Worm (Caenorhabditis elegans) whole organism, young adult: Measurements from ENCODE around the gene ZK180.7.

Experiments
- B0336.3 ChIP-seq: fragments of 200-800 bp; sonication (Bioruptor generic); IDR thresholded peaks from 2 replicates; pipeline ENCODE4 v1.3.6; 2022; ENCODE audit warnings: missing genetic modification characterization, missing compliant biosample characterization
- D2030.7 ChIP-seq: fragments of 200-800 bp; sonication (Bioruptor generic); IDR thresholded peaks from 2 replicates; pipeline ENCODE4 v1.3.6; 2022; ENCODE audit warnings: missing genetic modification reagents, missing genetic modification characterization, missing compliant biosample characterization
- F10E7.11 ChIP-seq: sonication (generic microtip); optimal IDR thresholded peaks from 2 replicates; lab custom pipeline; 2017; ENCODE audit warnings: mild to moderate bottlenecking, missing genetic modification characterization, moderate library complexity, missing compliant biosample characterization
- F33H1.4 ChIP-seq: fragments of 200-800 bp; sonication (Bioruptor generic); IDR thresholded peaks from 2 replicates; pipeline ENCODE4 v1.3.6; 2022; ENCODE audit warnings: missing genetic modification reagents, missing genetic modification characterization, missing compliant biosample characterization
- F39B2.1 ChIP-seq: fragments of 200-800 bp; sonication (Bioruptor generic); IDR thresholded peaks from 2 replicates; pipeline ENCODE4 v1.3.6; 2022; ENCODE audit warnings: missing genetic modification reagents, missing genetic modification characterization, missing compliant biosample characterization
- F57A8.1 ChIP-seq: fragments of 200-800 bp; sonication (Bioruptor generic); optimal IDR thresholded peaks from 2 replicates; lab custom pipeline; 2018; ENCODE audit warnings: mild to moderate bottlenecking, missing genetic modification characterization, moderate library complexity, missing compliant biosample characterization
- K11D2.4 ChIP-seq: fragments of 200-800 bp; sonication (Bioruptor generic); IDR thresholded peaks from 2 replicates; pipeline ENCODE4 v1.3.6; 2022; ENCODE audit warnings: missing genetic modification reagents, missing genetic modification characterization, missing compliant biosample characterization
- Y53F4B.3 ChIP-seq: fragments of 200-800 bp; sonication (Bioruptor generic); IDR thresholded peaks from 2 replicates; pipeline ENCODE4 v1.3.6; 2022; ENCODE audit warnings: missing genetic modification reagents, missing genetic modification characterization, missing compliant biosample characterization
- Y67H2A.10 ChIP-seq: fragments of 200-800 bp; sonication (Bioruptor generic); conservative IDR thresholded peaks from 2 replicates; pipeline ENCODE4 v1.3.6; 2022; ENCODE audit warnings: missing genetic modification reagents, missing genetic modification characterization, missing compliant biosample characterization
- ama-1 ChIP-seq, 3 experiments: fragments of 150-350 bp in 1 of 3; sonication (generic microtip) in 2 of 3; optimal IDR thresholded peaks; 2 replicates each; lab custom pipeline; 2014 to 2018; ENCODE audit warnings: missing biosample characterization in 2 of 3, missing genetic modification characterization in 2 of 3, missing genetic modification reagents in 2 of 3
- athp-1 ChIP-seq: sonication (generic microtip); optimal IDR thresholded peaks from 2 replicates; lab custom pipeline; 2017; ENCODE audit warnings: mild to moderate bottlenecking, missing genetic modification characterization, missing compliant biosample characterization
- ceh-58 ChIP-seq: fragments of 200-800 bp; sonication (Bioruptor generic); IDR thresholded peaks from 2 replicates; pipeline ENCODE4 v1.3.6; 2022; ENCODE audit warnings: missing genetic modification characterization, missing compliant biosample characterization
- chd-7 ChIP-seq: sonication (generic microtip); optimal IDR thresholded peaks from 2 replicates; lab custom pipeline; 2016; ENCODE audit warnings: mild to moderate bottlenecking, missing genetic modification characterization, moderate library complexity, missing compliant biosample characterization
- dox-1 ChIP-seq: fragments of 200-800 bp; sonication (Bioruptor generic); IDR thresholded peaks from 2 replicates; pipeline ENCODE4 v1.3.6; 2022; ENCODE audit warnings: missing genetic modification reagents, missing genetic modification characterization, missing compliant biosample characterization
- egl-44 ChIP-seq: fragments of 200-800 bp; sonication (Bioruptor generic); IDR thresholded peaks from 2 replicates; pipeline ENCODE4 v1.3.6; 2022; ENCODE audit warnings: missing genetic modification reagents, missing genetic modification characterization, missing compliant biosample characterization
- egrh-3 ChIP-seq: fragments of 200-800 bp; sonication (Bioruptor generic); IDR thresholded peaks from 2 replicates; pipeline ENCODE4 v1.3.6; 2022; ENCODE audit warnings: missing genetic modification reagents, missing genetic modification characterization, missing compliant biosample characterization
- ets-4 ChIP-seq: fragments of 200-800 bp; sonication (Bioruptor generic); optimal IDR thresholded peaks from 2 replicates; lab custom pipeline; 2018; ENCODE audit warnings: mild to moderate bottlenecking, missing genetic modification characterization, missing compliant biosample characterization
- hlh-12 ChIP-seq: sonication (generic microtip); optimal IDR thresholded peaks from 2 replicates; lab custom pipeline; 2016; ENCODE audit warnings: missing genetic modification characterization, missing compliant biosample characterization
- hsf-1 ChIP-seq: fragments of 200-800 bp; sonication (Bioruptor generic); IDR thresholded peaks from 2 replicates; pipeline ENCODE4 v1.3.6; 2022; ENCODE audit warnings: missing genetic modification reagents, missing genetic modification characterization, missing compliant biosample characterization
- lin-26 ChIP-seq: fragments of 200-800 bp; sonication (Bioruptor generic); IDR thresholded peaks from 2 replicates; pipeline ENCODE4 v1.3.6; 2022; ENCODE audit warnings: missing genetic modification reagents, missing genetic modification characterization, missing compliant biosample characterization
- lir-1 ChIP-seq: fragments of 200-800 bp; sonication (Bioruptor generic); conservative IDR thresholded peaks from 2 replicates; pipeline ENCODE4 v1.3.6; 2022; ENCODE audit warnings: missing genetic modification reagents, missing genetic modification characterization, missing compliant biosample characterization
- lsl-1 ChIP-seq: fragments of 200-800 bp; sonication (Bioruptor generic); optimal IDR thresholded peaks from 2 replicates; lab custom pipeline; 2018; ENCODE audit warnings: mild to moderate bottlenecking, missing genetic modification characterization, moderate library complexity, missing compliant biosample characterization
- nfya-2 ChIP-seq: fragments of 200-800 bp; sonication (Bioruptor generic); IDR thresholded peaks from 2 replicates; pipeline ENCODE4 v1.3.6; 2022; ENCODE audit warnings: missing genetic modification reagents, missing genetic modification characterization, missing compliant biosample characterization
- rpc-1 ChIP-seq, 2 experiments: fragments of 150-350 bp in 1 of 2; sonication (generic microtip) in 1 of 2; optimal IDR thresholded peaks; 2 replicates each; lab custom pipeline; 2014 to 2018; ENCODE audit warnings: missing biosample characterization in 1 of 2, missing genetic modification characterization in 1 of 2, missing genetic modification reagents in 1 of 2, missing genotype in 1 of 2
- somi-1 ChIP-seq: fragments of 200-800 bp; sonication (Bioruptor generic); optimal IDR thresholded peaks from 2 replicates; lab custom pipeline; 2018; ENCODE audit warnings: mild to moderate bottlenecking, missing genetic modification characterization, missing compliant biosample characterization
- tlf-1 ChIP-seq: fragments of 200-800 bp; sonication (Bioruptor generic); optimal IDR thresholded peaks from 2 replicates; lab custom pipeline; 2018; ENCODE audit warnings: mild to moderate bottlenecking, missing genetic modification characterization, missing compliant biosample characterization
- unc-130 ChIP-seq: sonication (generic microtip); optimal IDR thresholded peaks from 2 replicates; lab custom pipeline; 2016; ENCODE audit warnings: missing genetic modification reagents, missing genetic modification characterization, missing compliant biosample characterization
- zfh-2 ChIP-seq: fragments of 200-800 bp; sonication (Bioruptor generic); conservative IDR thresholded peaks from 2 replicates; pipeline ENCODE4 v1.3.6; 2022; ENCODE audit warnings: missing genetic modification reagents, missing genetic modification characterization, missing compliant biosample characterization
- zim-3 ChIP-seq: sonication (generic microtip); optimal IDR thresholded peaks from 2 replicates; lab custom pipeline; 2017; ENCODE audit warnings: mild to moderate bottlenecking, missing genetic modification characterization, moderate library complexity, missing compliant biosample characterization
- ztf-28 ChIP-seq: fragments of 200-800 bp; sonication (Bioruptor generic); IDR thresholded peaks from 2 replicates; pipeline ENCODE4 v1.3.6; 2022; ENCODE audit warnings: missing genetic modification reagents, missing genetic modification characterization, missing compliant biosample characterization

The ZK180.7 gene

ce11 chrIV:4518111-4518510 is 27.8 kb downstream of the ZK180.7 start:
- TF ChIP-seq zfh-2 (GFP tag; lab: Robert Waterston, UW) = no peak
- TF ChIP-seq D2030.7 (GFP tag; lab: Robert Waterston, UW) = no peak
- no peak for TF ChIP-seq F39B2.1 (GFP tag; lab: Robert Waterston, UW)
- no peak for TF ChIP-seq egl-44 (GFP tag; lab: Robert Waterston, UW)
- no peak for TF ChIP-seq hlh-12 (tag; lab: Kevin White, UChicago)
- no peak for TF ChIP-seq ets-4
- TF ChIP-seq F57A8.1 = no peak
- TF ChIP-seq lir-1 = no peak
- no peak for TF ChIP-seq hsf-1 (GFP tag; lab: Robert Waterston, UW)
- no peak for TF ChIP-seq unc-130 (GFP tag; lab: Kevin White, UChicago)
- no peak for TF ChIP-seq chd-7 (tag; lab: Kevin White, UChicago)
- no peak for TF ChIP-seq lsl-1 (GFP tag; lab: Kevin White, UChicago)
- TF ChIP-seq tlf-1 (GFP tag; lab: Kevin White, UChicago) = no peak
- no peak for TF ChIP-seq lin-26 (GFP tag; lab: Robert Waterston, UW)
- TF ChIP-seq F33H1.4 (GFP tag; lab: Robert Waterston, UW) = no peak
- TF ChIP-seq athp-1 (tag; lab: Kevin White, UChicago) = no peak
- TF ChIP-seq egrh-3 = no peak
- no peak for TF ChIP-seq ceh-58
- no peak for TF ChIP-seq K11D2.4 (GFP tag; lab: Robert Waterston, UW)

ce11 chrIV:4519714-4520113 is 29.4 kb downstream of the ZK180.7 start:
- TF ChIP-seq dox-1 (GFP tag; lab: Robert Waterston, UW) = no peak
- 0 out of 2 replicates have a peak, but pooled peaks have one; percentile 20 for TF ChIP-seq zfh-2 (GFP tag; lab: Robert Waterston, UW)
- TF ChIP-seq B0336.3 (GFP tag; lab: Robert Waterston, UW) = no peak

- peak; percentile 73; the same call in 1 of the 2 replicates for TF ChIP-seq zfh-2 (GFP tag; lab: Robert Waterston, UW)
- TF ChIP-seq D2030.7 (GFP tag; lab: Robert Waterston, UW) = no peak
- TF ChIP-seq egrh-3 = peak; percentile 54; the same call in 1 of the 2 replicates
Measured at ce11 chrIV:4523461-4523860, 33.1 kb downstream of the ZK180.7 start.

- no peak for TF ChIP-seq nfya-2 (GFP tag; lab: Robert Waterston, UW)
- TF ChIP-seq Y53F4B.3 (GFP tag; lab: Robert Waterston, UW) = no peak
- no peak for TF ChIP-seq unc-130 (GFP tag; lab: Kevin White, UChicago)
- TF ChIP-seq zim-3 (tag; lab: Kevin White, UChicago) = no peak
- no peak for TF ChIP-seq Y67H2A.10 (GFP tag; lab: Robert Waterston, UW)
- no peak for TF ChIP-seq ztf-28 (GFP tag; lab: Robert Waterston, UW)
Measured at ce11 chrIV:4524943-4525342, 34.6 kb downstream of the ZK180.7 start, which contains the start of gene ZK180.6. ZK180.6 (minus strand) TSS chrIV:4525043.

ce11 chrIV:4526028-4526427 is 35.7 kb downstream of the ZK180.7 start:
- TF ChIP-seq rpc-1 (optimal IDR thresholded peaks at IDR 0.05; lab: Kevin White, UChicago) (no peak), rpc-1 (tag; optimal IDR thresholded peaks at IDR 0.05; lab: Kevin White, UChicago) (no peak), unc-130 (GFP tag; lab: Kevin White, UChicago) (no peak), F10E7.11 (tag; lab: Kevin White, UChicago) (no peak), somi-1 (GFP tag; lab: Kevin White, UChicago) (no peak), ama-1 (optimal IDR thresholded peaks at IDR 0.05; lab: Kevin White, UChicago) (no peak), ama-1 (GFP tag; optimal IDR thresholded peaks at IDR 0.05; lab: Kevin White, UChicago) (no peak)
